Worm (Caenorhabditis elegans) whole organism, L3 larva: Measurements from ENCODE around the gene sups-1.

ENCODE experiments used
- ama-1 ChIP-seq: fragments of 150-350 bp; optimal IDR thresholded peaks from 2 replicates; lab custom pipeline; 2018
- ceh-16 ChIP-seq: sonication (generic microtip); optimal IDR thresholded peaks from 2 replicates; lab custom pipeline; 2017; ENCODE audit warnings: missing biosample characterization, missing genetic modification characterization
- daf-12 ChIP-seq: fragments of 150-350 bp; optimal IDR thresholded peaks from 2 replicates; lab custom pipeline; 2014; ENCODE audit warnings: missing biosample characterization, missing genetic modification reagents, missing genetic modification characterization
- egl-27 ChIP-seq: sonication (generic microtip); optimal IDR thresholded peaks from 4 replicates; lab custom pipeline; 2017; ENCODE audit warnings: missing biosample characterization, missing genetic modification reagents, missing genetic modification characterization
- elt-1 ChIP-seq: fragments of 150-350 bp; optimal IDR thresholded peaks from 2 replicates; lab custom pipeline; 2014; ENCODE audit warnings: missing biosample characterization, missing genetic modification characterization
- elt-2 ChIP-seq: sonication (generic microtip); optimal IDR thresholded peaks from 2 replicates; lab custom pipeline; 2016; ENCODE audit warnings: missing genetic modification reagents, mild to moderate bottlenecking, missing genetic modification characterization, missing compliant biosample characterization
- elt-3 ChIP-seq, 3 experiments: fragments of 150-350 bp in 1 of 3; sonication (generic microtip) in 2 of 3; optimal IDR thresholded peaks; 2 replicates in 2 of 3; 4 replicates in 1 of 3; lab custom pipeline; 2014 to 2017; ENCODE audit warnings: missing biosample characterization in 3 of 3, missing genetic modification characterization in 3 of 3
- lin-39 ChIP-seq: fragments of 150-350 bp; optimal IDR thresholded peaks from 2 replicates; lab custom pipeline; 2018; ENCODE audit warnings: missing biosample characterization, missing genetic modification reagents, missing genetic modification characterization
- nhr-77 ChIP-seq: fragments of 150-350 bp; optimal IDR thresholded peaks from 2 replicates; lab custom pipeline; 2014; ENCODE audit warnings: missing biosample characterization, missing genetic modification characterization
- unc-39 ChIP-seq: sonication (generic microtip); optimal IDR thresholded peaks from 4 replicates; lab custom pipeline; 2017; ENCODE audit warnings: missing biosample characterization, missing genetic modification characterization

- TF ChIP-seq nhr-77 (tag; lab: Kevin White, UChicago) (no peak), ama-1 (no peak), ceh-16 (tag; lab: Kevin White, UChicago) (no peak), elt-2 (tag; lab: Kevin White, UChicago) (no peak), lin-39 (tag; lab: Kevin White, UChicago) (no peak), unc-39 (tag; lab: Kevin White, UChicago) (no peak), egl-27 (no peak), daf-12 (no peak), elt-1 (tag; lab: Kevin White, UChicago) (no peak), elt-3 (tag; optimal IDR thresholded peaks at IDR 0.05; lab: Kevin White, UChicago) (no peak)
Observed at ce11 chrX:6001432-6001831, 2.5 kb upstream of the sups-1 start, which contains the start of gene F22F4.4.
